Worm (Caenorhabditis elegans) whole organism, mixed stage, embryonic: Measurements from ENCODE around the gene atp-2.

Experiments used
- M03D4.4 ChIP-seq: sonication (generic microtip); optimal IDR thresholded peaks from 2 replicates; lab custom pipeline; 2017; ENCODE audit warnings: mild to moderate bottlenecking, missing genetic modification characterization, missing compliant biosample characterization
- blmp-1 ChIP-seq: fragments of 150-350 bp; optimal IDR thresholded peaks from 2 replicates; lab custom pipeline; 2014; ENCODE audit warnings: missing biosample characterization, missing genetic modification characterization
- ceh-43 ChIP-seq: fragments of 200-800 bp; sonication (Bioruptor generic); optimal IDR thresholded peaks from 2 replicates; lab custom pipeline; 2018; ENCODE audit warnings: mild to moderate bottlenecking, missing genetic modification characterization, moderate library complexity, missing compliant biosample characterization
- ceh-83 ChIP-seq: fragments of 200-800 bp; sonication (Bioruptor generic); optimal IDR thresholded peaks from 2 replicates; lab custom pipeline; 2018; ENCODE audit warnings: mild to moderate bottlenecking, missing genetic modification characterization, missing compliant biosample characterization
- ces-1 ChIP-seq: fragments of 150-350 bp; optimal IDR thresholded peaks from 2 replicates; lab custom pipeline; 2014; ENCODE audit warnings: missing biosample characterization, missing genetic modification reagents, missing genetic modification characterization
- cnd-1 ChIP-seq: fragments of 200-800 bp; sonication (Bioruptor generic); optimal IDR thresholded peaks from 2 replicates; lab custom pipeline; 2018; ENCODE audit warnings: mild to moderate bottlenecking, missing genetic modification characterization, missing compliant biosample characterization
- drap-1 ChIP-seq: fragments of 200-800 bp; sonication (Bioruptor generic); optimal IDR thresholded peaks from 3 replicates; lab custom pipeline; 2018; ENCODE audit warnings: mild to moderate bottlenecking, missing genetic modification characterization, missing compliant biosample characterization
- elt-1 ChIP-seq: sonication (generic microtip); optimal IDR thresholded peaks from 2 replicates; lab custom pipeline; 2017; ENCODE audit warnings: missing genetic modification characterization, mild to moderate bottlenecking, missing compliant biosample characterization, antibody characterized with exemption, moderate library complexity, borderline replicate concordance; ENCODE audit not compliant: insufficient read depth
- elt-3 ChIP-seq: fragments of 150-350 bp; optimal IDR thresholded peaks from 2 replicates; lab custom pipeline; 2014; ENCODE audit warnings: missing biosample characterization, missing genetic modification characterization
- flh-1 ChIP-seq: fragments of 200-800 bp; sonication (Bioruptor generic); optimal IDR thresholded peaks from 2 replicates; lab custom pipeline; 2018; ENCODE audit warnings: mild to moderate bottlenecking, missing genetic modification characterization, moderate library complexity, missing compliant biosample characterization
- ham-2 ChIP-seq: fragments of 200-800 bp; sonication (Bioruptor generic); optimal IDR thresholded peaks from 2 replicates; lab custom pipeline; 2018; ENCODE audit warnings: mild to moderate bottlenecking, missing genetic modification characterization, missing compliant biosample characterization
- hlh-1 ChIP-seq: fragments of 150-350 bp; optimal IDR thresholded peaks from 2 replicates; lab custom pipeline; 2014; ENCODE audit warnings: missing biosample characterization, missing genetic modification reagents, missing genetic modification characterization
- lin-32 ChIP-seq: fragments of 200-800 bp; sonication (Bioruptor generic); optimal IDR thresholded peaks from 2 replicates; lab custom pipeline; 2018; ENCODE audit warnings: mild to moderate bottlenecking, missing genetic modification characterization, missing compliant biosample characterization
- lsy-2 ChIP-seq: fragments of 150-350 bp; optimal IDR thresholded peaks from 2 replicates; lab custom pipeline; 2014; ENCODE audit warnings: missing biosample characterization, missing genetic modification characterization
- mab-5 ChIP-seq: fragments of 150-350 bp; optimal IDR thresholded peaks from 2 replicates; lab custom pipeline; 2014; ENCODE audit warnings: missing biosample characterization, missing genetic modification characterization
- mep-1 ChIP-seq: fragments of 150-350 bp; optimal IDR thresholded peaks from 2 replicates; lab custom pipeline; 2017; ENCODE audit warnings: missing biosample characterization, missing genetic modification reagents, missing genetic modification characterization, inconsistent platforms
- mls-2 ChIP-seq: sonication (generic microtip); optimal IDR thresholded peaks from 2 replicates; lab custom pipeline; 2016; ENCODE audit warnings: mild to moderate bottlenecking, missing genetic modification characterization, moderate library complexity, missing compliant biosample characterization
- nhr-2 ChIP-seq: fragments of 150-350 bp; optimal IDR thresholded peaks from 2 replicates; lab custom pipeline; 2014; ENCODE audit warnings: missing biosample characterization, missing genetic modification characterization
- nhr-28 ChIP-seq: fragments of 150-350 bp; optimal IDR thresholded peaks from 2 replicates; lab custom pipeline; 2014; ENCODE audit warnings: missing biosample characterization, missing genetic modification characterization
- nhr-76 ChIP-seq: sonication (generic microtip); optimal IDR thresholded peaks from 2 replicates; lab custom pipeline; 2017; ENCODE audit warnings: missing biosample characterization, missing genetic modification characterization
- pha-4 ChIP-seq: fragments of 150-350 bp; optimal IDR thresholded peaks from 2 replicates; lab custom pipeline; 2018; ENCODE audit warnings: missing biosample characterization, missing genetic modification reagents, missing genetic modification characterization
- sem-2 ChIP-seq: fragments of 200-800 bp; sonication (Bioruptor generic); optimal IDR thresholded peaks from 2 replicates; lab custom pipeline; 2018; ENCODE audit warnings: mild to moderate bottlenecking, missing genetic modification characterization, missing compliant biosample characterization
- snpc-4 ChIP-seq: fragments of 150-350 bp; optimal IDR thresholded peaks from 2 replicates; lab custom pipeline; 2014; ENCODE audit warnings: missing biosample characterization, missing genetic modification characterization
- sptf-1 ChIP-seq: sonication (generic microtip); optimal IDR thresholded peaks from 2 replicates; lab custom pipeline; 2017; ENCODE audit warnings: mild to moderate bottlenecking, missing genetic modification characterization, moderate library complexity, missing compliant biosample characterization
- tbx-8 ChIP-seq: fragments of 200-800 bp; sonication (Bioruptor generic); optimal IDR thresholded peaks from 2 replicates; lab custom pipeline; 2018; ENCODE audit warnings: mild to moderate bottlenecking, missing genetic modification characterization, moderate library complexity, missing compliant biosample characterization
- unc-120 ChIP-seq: sonication (generic microtip); optimal IDR thresholded peaks from 2 replicates; lab custom pipeline; 2017; ENCODE audit warnings: missing genetic modification characterization, missing compliant biosample characterization; ENCODE audit not compliant: poor library complexity, severe bottlenecking
- unc-39 ChIP-seq: fragments of 150-350 bp; optimal IDR thresholded peaks from 2 replicates; lab custom pipeline; 2014; ENCODE audit warnings: missing biosample characterization, missing genetic modification characterization
- ztf-11 ChIP-seq: fragments of 150-350 bp; optimal IDR thresholded peaks from 2 replicates; lab custom pipeline; 2014; ENCODE audit warnings: missing biosample characterization, missing genetic modification characterization

The atp-2 gene

ce11 chrIII:5188426-5188825 is 39.8 kb upstream of the atp-2 start, which contains the start of gene K10D2.8:
TSS of gene K10D2.8 (plus strand) at chrIII:5188726.
- no peak for TF ChIP-seq ztf-11 (tag; lab: Kevin White, UChicago)
- no peak for TF ChIP-seq sptf-1
- TF ChIP-seq snpc-4 (tag; lab: Kevin White, UChicago), result no peak
- no peak for TF ChIP-seq mep-1 (tag; lab: Kevin White, UChicago)
- no peak for TF ChIP-seq cnd-1 (tag; lab: Kevin White, UChicago)
- no peak for TF ChIP-seq blmp-1 (tag; lab: Kevin White, UChicago)
- no peak for TF ChIP-seq mls-2 (tag; lab: Kevin White, UChicago)
- TF ChIP-seq ces-1 (GFP tag; lab: Kevin White, UChicago), result no peak
- TF ChIP-seq hlh-1 (tag; lab: Kevin White, UChicago), result no peak
- TF ChIP-seq ceh-83, result no peak
- TF ChIP-seq sem-2 (GFP tag; lab: Kevin White, UChicago), result no peak
- no peak for TF ChIP-seq flh-1
- TF ChIP-seq unc-39, result no peak
- no peak for TF ChIP-seq drap-1
- no peak for TF ChIP-seq unc-120
- TF ChIP-seq, all 35 proteins: peak for 0

- TF ChIP-seq ces-1 (GFP tag; lab: Kevin White, UChicago), result no peak
- TF ChIP-seq hlh-1 (tag; lab: Kevin White, UChicago), result no peak
- TF ChIP-seq elt-1 (tag; lab: Kevin White, UChicago), result no peak
- TF ChIP-seq ztf-11 (tag; lab: Kevin White, UChicago), result no peak
- TF ChIP-seq mab-5 (tag; lab: Kevin White, UChicago), result no peak
- no peak for TF ChIP-seq ceh-83
- no peak for TF ChIP-seq blmp-1 (tag; lab: Kevin White, UChicago)
- no peak for TF ChIP-seq nhr-2 (tag; lab: Kevin White, UChicago)
- no peak for TF ChIP-seq unc-39
- TF ChIP-seq tbx-8 (GFP tag; lab: Kevin White, UChicago), result no peak
- TF ChIP-seq sptf-1, result no peak
- TF ChIP-seq ceh-43 (GFP tag; lab: Kevin White, UChicago), result no peak
- no peak for TF ChIP-seq M03D4.4
- no peak for TF ChIP-seq pha-4 (tag; lab: Kevin White, UChicago)
- TF ChIP-seq drap-1, result no peak
- TF ChIP-seq unc-120, result no peak
- TF ChIP-seq, all 35 proteins: peak for 0
These were observed 38.0 kb upstream of the atp-2 start for ce11 chrIII:5190179-5190578.

- TF ChIP-seq ces-1 (GFP tag; lab: Kevin White, UChicago) (peak; percentile 68), tbx-8 (GFP tag; lab: Kevin White, UChicago) (no peak)
These were observed 37.5 kb upstream of the atp-2 start, which contains the start of gene hira-1 for ce11 chrIII:5190671-5191174. TSS of gene hira-1 (plus strand) at chrIII:5191124.

ce11 chrIII:5193266-5193665 is 35.0 kb upstream of the atp-2 start:
- TF ChIP-seq lsy-2 (tag; lab: Kevin White, UChicago) (peak; percentile 42), M03D4.4 (no peak)

ce11 chrIII:5195690-5196089 is 32.5 kb upstream of the atp-2 start, which contains the start of gene moc-6:
TSS of gene moc-6 (plus strand) at chrIII:5195990.
- TF ChIP-seq nhr-28 (no peak), ces-1 (GFP tag; lab: Kevin White, UChicago) (no peak), nhr-76 (tag; lab: Kevin White, UChicago) (no peak), drap-1 (no peak), ham-2 (GFP tag; lab: Kevin White, UChicago) (no peak), sem-2 (GFP tag; lab: Kevin White, UChicago) (no peak), M03D4.4 (no peak), elt-3 (tag; lab: Kevin White, UChicago) (no peak), lsy-2 (tag; lab: Kevin White, UChicago) (no peak)
- TF ChIP-seq, all 35 proteins: peak for 0

ce11 chrIII:5196298-5197045 is 31.7 kb upstream of the atp-2 start:
- no peak for TF ChIP-seq unc-39
- TF ChIP-seq lin-32 (GFP tag; lab: Kevin White, UChicago), result no peak
- peak; percentile 18 for TF ChIP-seq mep-1 (tag; lab: Kevin White, UChicago)
- no peak for TF ChIP-seq ceh-43 (GFP tag; lab: Kevin White, UChicago)
- TF ChIP-seq ztf-11 (tag; lab: Kevin White, UChicago), result no peak
- TF ChIP-seq M03D4.4, result no peak
- TF ChIP-seq, all 35 proteins: peak for 1
